Worm (Caenorhabditis elegans) whole organism, L3 larva: ENCODE measurements around the gene acy-1.

Source experiments
- ama-1 ChIP-seq: fragments of 150-350 bp; optimal IDR thresholded peaks from 2 replicates; lab custom pipeline; 2018
- fos-1 ChIP-seq: fragments of 150-350 bp; optimal IDR thresholded peaks from 2 replicates; lab custom pipeline; 2014; ENCODE audit warnings: missing biosample characterization, missing genetic modification characterization
- nfya-1 ChIP-seq: sonication (generic microtip); optimal IDR thresholded peaks from 2 replicates; lab custom pipeline; 2017; ENCODE audit warnings: missing genetic modification characterization, mild to moderate bottlenecking, missing compliant biosample characterization, antibody characterized with exemption, moderate library complexity; ENCODE audit not compliant: insufficient read depth

DNA sequence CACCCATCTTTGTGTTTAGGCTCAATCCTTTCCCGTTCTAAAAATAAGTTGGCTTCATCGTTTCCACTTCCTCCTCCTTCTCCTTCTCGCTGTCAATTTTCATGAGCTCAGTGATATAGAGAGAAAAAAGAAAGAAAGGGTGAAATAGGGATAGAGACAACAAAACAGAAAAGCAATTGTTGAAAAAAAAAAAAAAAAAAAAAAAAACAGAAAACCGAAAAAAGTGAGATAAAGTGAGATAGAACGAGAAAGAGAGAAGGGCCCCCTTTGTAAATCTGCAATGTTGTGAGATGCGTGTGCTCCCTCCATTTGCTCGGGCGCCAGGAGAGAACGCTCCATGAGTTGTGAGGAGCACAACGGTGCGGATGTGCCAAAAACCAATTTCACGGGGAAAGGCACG is 2.0 kb downstream of the acy-1 start:
- TF ChIP-seq nfya-1: peak; percentile 50
- no peak for TF ChIP-seq fos-1
- TF ChIP-seq ama-1 (lab: Kevin White, UChicago): no peak
